Fruit fly (Drosophila melanogaster) whole organism, embryonic: ENCODE results near the gene slmo.

Experiments
- ATbp ChIP-seq: fragments of 200-800 bp; sonication (Bioruptor generic); optimal IDR thresholded peaks from 2 replicates; lab custom pipeline; 2017; ENCODE audit warnings: missing biosample characterization, mild to moderate bottlenecking, missing genetic modification characterization, missing genetic modification reagents
- Adf1 ChIP-seq: fragments of 200-800 bp; sonication (Bioruptor generic); IDR thresholded peaks from 2 replicates; pipeline ENCODE4 v1.3.6; 2022; ENCODE audit warnings: missing biosample characterization, missing genetic modification characterization
- Atf3 ChIP-seq: fragments of 200-800 bp; sonication (Bioruptor generic); optimal IDR thresholded peaks from 3 replicates; lab custom pipeline; 2016; ENCODE audit warnings: missing biosample characterization, missing genetic modification characterization
- B-H2 ChIP-seq: fragments of 200-800 bp; sonication (Bioruptor generic); optimal IDR thresholded peaks from 2 replicates; lab custom pipeline; 2018; ENCODE audit warnings: missing biosample characterization, mild to moderate bottlenecking, missing genetic modification characterization
- CG10979 ChIP-seq: fragments of 200-800 bp; sonication (Bioruptor generic); optimal IDR thresholded peaks from 2 replicates; lab custom pipeline; 2018; ENCODE audit warnings: missing biosample characterization, mild to moderate bottlenecking, missing genetic modification characterization, moderate library complexity
- CG11093 ChIP-seq: fragments of 200-800 bp; sonication (Bioruptor generic); IDR thresholded peaks from 3 replicates; pipeline ENCODE4 v1.3.6; 2022; ENCODE audit warnings: missing biosample characterization, missing genetic modification characterization
- CG12155 ChIP-seq: fragments of 200-800 bp; sonication (Bioruptor generic); optimal IDR thresholded peaks from 3 replicates; lab custom pipeline; 2016; ENCODE audit warnings: missing biosample characterization, missing genetic modification characterization
- CG13123 ChIP-seq: fragments of 200-800 bp; sonication (Bioruptor generic); optimal IDR thresholded peaks from 2 replicates; lab custom pipeline; 2016; ENCODE audit warnings: missing biosample characterization, missing genetic modification characterization
- CG15073 ChIP-seq: fragments of 200-800 bp; sonication (Bioruptor generic); optimal IDR thresholded peaks from 2 replicates; lab custom pipeline; 2016; ENCODE audit warnings: missing biosample characterization, missing genetic modification characterization
- CG15269 ChIP-seq: fragments of 200-800 bp; sonication (Bioruptor generic); optimal IDR thresholded peaks from 2 replicates; lab custom pipeline; 2018; ENCODE audit warnings: missing biosample characterization, mild to moderate bottlenecking, missing genetic modification characterization, moderate library complexity
- CG15696 ChIP-seq: fragments of 200-800 bp; sonication (Bioruptor generic); optimal IDR thresholded peaks from 2 replicates; lab custom pipeline; 2019; ENCODE audit warnings: missing biosample characterization, mild to moderate bottlenecking, missing genetic modification characterization, moderate library complexity
- CG1832 ChIP-seq: fragments of 200-800 bp; sonication (Bioruptor generic); optimal IDR thresholded peaks from 2 replicates; lab custom pipeline; 2017; ENCODE audit warnings: missing biosample characterization, mild to moderate bottlenecking, missing genetic modification characterization, inconsistent platforms
- CG18599 ChIP-seq: fragments of 200-800 bp; sonication (Bioruptor generic); optimal IDR thresholded peaks from 3 replicates; lab custom pipeline; 2017; ENCODE audit warnings: missing biosample characterization, missing genetic modification characterization, mild to moderate bottlenecking, moderate library complexity, missing genetic modification reagents
- CG2875 ChIP-seq: fragments of 200-800 bp; sonication (Bioruptor generic); optimal IDR thresholded peaks from 2 replicates; lab custom pipeline; 2017; ENCODE audit warnings: missing biosample characterization, mild to moderate bottlenecking, missing genetic modification characterization, missing genetic modification reagents
- CG32767 ChIP-seq: fragments of 200-800 bp; sonication (Bioruptor generic); IDR thresholded peaks from 2 replicates; pipeline ENCODE4 v1.3.6; 2022; ENCODE audit warnings: missing biosample characterization, missing genetic modification characterization
- CG6272 ChIP-seq: fragments of 200-800 bp; sonication (Bioruptor generic); IDR thresholded peaks from 2 replicates; pipeline ENCODE4 v1.3.6; 2022; ENCODE audit warnings: missing biosample characterization, missing genetic modification characterization
- CG6689 ChIP-seq: fragments of 200-800 bp; sonication (Bioruptor generic); IDR thresholded peaks from 2 replicates; pipeline ENCODE4 v1.3.6; 2022; ENCODE audit warnings: missing biosample characterization, missing genetic modification characterization
- CG7357 ChIP-seq: fragments of 200-800 bp; sonication (Bioruptor generic); IDR thresholded peaks from 3 replicates; pipeline ENCODE4 v1.3.6; 2022; ENCODE audit warnings: missing biosample characterization, missing genetic modification characterization
- D19A ChIP-seq: fragments of 200-800 bp; optimal IDR thresholded peaks from 3 replicates; lab custom pipeline; 2019; ENCODE audit warnings: missing biosample characterization, mild to moderate bottlenecking, missing genetic modification characterization, moderate library complexity
- Dll ChIP-seq: fragments of 200-800 bp; sonication (Bioruptor generic); IDR thresholded peaks from 4 replicates; pipeline ENCODE4 v1.3.6; 2022; ENCODE audit warnings: missing biosample characterization, missing genetic modification characterization; ENCODE audit not compliant: partially characterized antibody
- Fer2 ChIP-seq: fragments of 200-800 bp; sonication (Bioruptor generic); optimal IDR thresholded peaks from 2 replicates; lab custom pipeline; 2018; ENCODE audit warnings: missing biosample characterization, mild to moderate bottlenecking, missing genetic modification characterization, moderate library complexity
- H15 ChIP-seq: fragments of 200-800 bp; sonication (Bioruptor generic); IDR thresholded peaks from 3 replicates; pipeline ENCODE4 v1.3.6; 2022; ENCODE audit warnings: missing biosample characterization, missing genetic modification characterization
- Hmr ChIP-seq: fragments of 200-800 bp; sonication (Bioruptor generic); optimal IDR thresholded peaks from 3 replicates; lab custom pipeline; 2017; ENCODE audit warnings: mild to moderate bottlenecking, missing biosample characterization, missing genetic modification reagents, missing genetic modification characterization
- Lpt ChIP-seq: fragments of >200 bp; optimal IDR thresholded peaks from 2 replicates; lab custom pipeline; 2018; ENCODE audit warnings: missing biosample characterization, missing genetic modification characterization
- Neu2 ChIP-seq: fragments of 200-800 bp; sonication (Bioruptor generic); optimal IDR thresholded peaks from 3 replicates; lab custom pipeline; 2016; ENCODE audit warnings: missing biosample characterization, missing genetic modification characterization, borderline replicate concordance
- Nf-YB ChIP-seq: fragments of 200-800 bp; sonication (Bioruptor generic); optimal IDR thresholded peaks from 3 replicates; lab custom pipeline; 2019; ENCODE audit warnings: missing biosample characterization, mild to moderate bottlenecking, missing genetic modification characterization, moderate library complexity
- Ssrp ChIP-seq: fragments of 200-800 bp; sonication (Bioruptor generic); optimal IDR thresholded peaks from 2 replicates; lab custom pipeline; 2018; ENCODE audit warnings: missing biosample characterization, mild to moderate bottlenecking, missing genetic modification characterization, moderate library complexity
- Taf1 ChIP-seq: fragments of 200-800 bp; sonication (Bioruptor generic); IDR thresholded peaks from 2 replicates; pipeline ENCODE4 v1.3.6; 2022; ENCODE audit warnings: missing biosample characterization, missing genetic modification characterization
- amos ChIP-seq: fragments of 200-800 bp; sonication (Bioruptor generic); IDR thresholded peaks from 2 replicates; pipeline ENCODE4 v1.3.6; 2022; ENCODE audit warnings: missing biosample characterization, missing genetic modification characterization; ENCODE audit not compliant: partially characterized antibody
- btn ChIP-seq: fragments of 200-800 bp; sonication (Bioruptor generic); optimal IDR thresholded peaks from 2 replicates; lab custom pipeline; 2016; ENCODE audit warnings: missing biosample characterization, missing genetic modification characterization
- caup ChIP-seq: fragments of 200-800 bp; sonication (Bioruptor generic); optimal IDR thresholded peaks from 3 replicates; lab custom pipeline; 2017; ENCODE audit warnings: missing biosample characterization, mild to moderate bottlenecking, missing genetic modification characterization, moderate library complexity; ENCODE audit not compliant: severe bottlenecking
- chn ChIP-seq: fragments of 200-800 bp; sonication (Bioruptor generic); optimal IDR thresholded peaks from 2 replicates; lab custom pipeline; 2016; ENCODE audit warnings: missing biosample characterization, missing genetic modification characterization
- crp ChIP-seq, 2 experiments: fragments of 200-800 bp; sonication (Bioruptor generic); optimal IDR thresholded peaks; 2 replicates in 1 of 2; 3 replicates in 1 of 2; lab custom pipeline; 2017; ENCODE audit warnings: missing biosample characterization in 2 of 2, missing genetic modification characterization in 2 of 2, mild to moderate bottlenecking in 1 of 2, moderate library complexity in 1 of 2
- dati ChIP-seq: fragments of 200-800 bp; sonication (Bioruptor generic); IDR thresholded peaks from 2 replicates; pipeline ENCODE4 v1.3.6; 2022; ENCODE audit warnings: missing biosample characterization, missing genetic modification characterization
- emc ChIP-seq: fragments of 200-800 bp; sonication (Bioruptor generic); optimal IDR thresholded peaks from 2 replicates; lab custom pipeline; 2016; ENCODE audit warnings: missing biosample characterization, missing genetic modification characterization
- en ChIP-seq: fragments of 200-800 bp; sonication (Bioruptor generic); optimal IDR thresholded peaks from 2 replicates; lab custom pipeline; 2016; ENCODE audit warnings: missing biosample characterization, missing genetic modification characterization
- gcm ChIP-seq: fragments of 200-800 bp; sonication (Bioruptor generic); optimal IDR thresholded peaks from 2 replicates; lab custom pipeline; 2019; ENCODE audit warnings: missing biosample characterization, mild to moderate bottlenecking, missing genetic modification characterization, moderate library complexity
- gfzf ChIP-seq: fragments of 200-800 bp; sonication (Bioruptor generic); optimal IDR thresholded peaks from 2 replicates; lab custom pipeline; 2016; ENCODE audit warnings: missing biosample characterization, mild to moderate bottlenecking, missing genetic modification characterization, moderate library complexity
- kay ChIP-seq: fragments of 200-800 bp; sonication (Bioruptor generic); optimal IDR thresholded peaks from 2 replicates; lab custom pipeline; 2016; ENCODE audit warnings: missing biosample characterization, missing genetic modification characterization
- nau ChIP-seq: fragments of 200-800 bp; sonication (Bioruptor generic); optimal IDR thresholded peaks from 3 replicates; lab custom pipeline; 2017; ENCODE audit warnings: missing biosample characterization, mild to moderate bottlenecking, missing genetic modification characterization, missing genetic modification reagents
- nerfin-2 ChIP-seq: fragments of 200-800 bp; sonication (Bioruptor generic); IDR thresholded peaks from 2 replicates; pipeline ENCODE4 v1.3.6; 2022; ENCODE audit warnings: missing biosample characterization, missing genetic modification characterization; ENCODE audit not compliant: partially characterized antibody
- pan ChIP-seq, 4 experiments: fragments of >200 bp in 3 of 4; fragments of 200-800 bp in 1 of 4; sonication (Bioruptor generic) in 1 of 4; optimal IDR thresholded peaks in 3 of 4; IDR thresholded peaks in 1 of 4; 2 replicates each; pipeline versions ENCODE4 v1.3.6 to Lab custom; 2017 to 2022; ENCODE audit warnings: missing biosample characterization in 2 of 4, missing genetic modification characterization in 2 of 4, mixed read lengths in 1 of 4
- sd ChIP-seq: fragments of 200-800 bp; sonication (Bioruptor generic); optimal IDR thresholded peaks from 3 replicates; lab custom pipeline; 2018; ENCODE audit warnings: missing biosample characterization, mild to moderate bottlenecking, missing genetic modification characterization, moderate library complexity
- tap ChIP-seq: fragments of 200-800 bp; optimal IDR thresholded peaks from 3 replicates; lab custom pipeline; 2019; ENCODE audit warnings: missing biosample characterization, mild to moderate bottlenecking, missing genetic modification characterization, moderate library complexity
- toy ChIP-seq: fragments of 200-800 bp; sonication (Bioruptor generic); IDR thresholded peaks from 2 replicates; pipeline ENCODE4 v1.3.6; 2022; ENCODE audit warnings: missing biosample characterization, missing genetic modification characterization
- usp ChIP-seq: fragments of >200 bp; optimal IDR thresholded peaks from 2 replicates; lab custom pipeline; 2017; ENCODE audit warnings: missing biosample characterization, missing genetic modification characterization
- vnd ChIP-seq: fragments of 200-800 bp; sonication (Bioruptor generic); IDR thresholded peaks from 3 replicates; pipeline ENCODE4 v1.3.6; 2022; ENCODE audit warnings: missing biosample characterization, missing genetic modification characterization; ENCODE audit not compliant: partially characterized antibody
- zen ChIP-seq: fragments of 200-800 bp; sonication (Bioruptor generic); optimal IDR thresholded peaks from 3 replicates; lab custom pipeline; 2018; ENCODE audit warnings: missing biosample characterization, mild to moderate bottlenecking, missing genetic modification characterization, moderate library complexity
- zfh2 ChIP-seq: fragments of 200-800 bp; sonication (Bioruptor generic); optimal IDR thresholded peaks from 2 replicates; lab custom pipeline; 2016; ENCODE audit warnings: missing biosample characterization, missing genetic modification characterization

The slmo gene

dm6 chr2L:6078757-6079351 lies 30.3 kb upstream of the slmo start (continued):
- TF ChIP-seq Atf3 (GFP tag; lab: Kevin White, UChicago) (no peak), crp (GFP tag; optimal IDR thresholded peaks at IDR 0.05; lab: Kevin White, UChicago) (peak in 1 of 2 experiments; percentile 23), tap (tag; lab: Kevin White, UChicago) (no peak), CG11093 (GFP tag; lab: Robert Waterston, UW) (no peak), zen (tag; lab: Kevin White, UChicago) (peak; percentile 82), CG13123 (GFP tag; lab: Kevin White, UChicago) (no peak), CG7357 (no peak), Lpt (peak; percentile 92), CG6272 (GFP tag; lab: Robert Waterston, UW) (no peak), Nf-YB (peak; percentile 31), zfh2 (no peak), nau (GFP tag; lab: Kevin White, UChicago) (no peak), sd (no peak), Taf1 (GFP tag; lab: Robert Waterston, UW) (no peak), usp (GFP tag; lab: Kevin White, UChicago) (peak; percentile 34), CG12155 (GFP tag; lab: Kevin White, UChicago) (peak; percentile 96), emc (GFP tag; lab: Kevin White, UChicago) (no peak), CG10979 (tag; lab: Kevin White, UChicago) (peak; percentile 31), H15 (GFP tag; lab: Robert Waterston, UW) (no peak), Ssrp (tag; lab: Kevin White, UChicago) (no peak), pan (optimal IDR thresholded peaks at IDR 0.05; lab: Kevin White, UChicago) (no peak), pan (GFP tag; optimal IDR thresholded peaks at IDR 0.05 in 1 of 2, IDR thresholded peaks at IDR 0.05 in 1 of 2) (no peak), CG18599 (no peak), gcm (GFP tag; lab: Kevin White, UChicago) (peak; percentile 94), nerfin-2 (GFP tag; lab: Robert Waterston, UW) (no peak), Fer2 (tag; lab: Kevin White, UChicago) (no peak), D19A (peak; percentile 30), CG6689 (GFP tag; lab: Robert Waterston, UW) (no peak), ATbp (GFP tag; lab: Kevin White, UChicago) (no peak), Dll (GFP tag; lab: Robert Waterston, UW) (0 out of 4 replicates have a peak, but pooled peaks have one; percentile 27), chn (peak; percentile 69), toy (GFP tag; lab: Robert Waterston, UW) (no peak), caup (GFP tag; lab: Kevin White, UChicago) (no peak), dati (GFP tag; lab: Robert Waterston, UW) (no peak), gfzf (GFP tag; lab: Kevin White, UChicago) (no peak), CG1832 (peak; percentile 41), CG32767 (GFP tag; lab: Robert Waterston, UW) (no peak; the same call in 1 of the 2 replicates), Hmr (GFP tag; lab: Kevin White, UChicago) (no peak), vnd (no peak), Neu2 (GFP tag; lab: Kevin White, UChicago) (no peak), CG2875 (GFP tag; lab: Kevin White, UChicago) (peak; percentile 11), B-H2 (GFP tag; lab: Kevin White, UChicago) (no peak), amos (GFP tag; lab: Robert Waterston, UW) (0 out of 2 replicates have a peak, but pooled peaks have one; percentile 20), CG15269 (tag; lab: Kevin White, UChicago) (no peak), CG15696 (peak; percentile 14), CG15073 (GFP tag; lab: Kevin White, UChicago) (no peak), btn (GFP tag; lab: Kevin White, UChicago) (no peak), Adf1 (GFP tag; lab: Robert Waterston, UW) (no peak), en (GFP tag; lab: Kevin White, UChicago) (no peak), kay (GFP tag; lab: Kevin White, UChicago) (no peak)
